Fruit fly (Drosophila melanogaster) S2 (cell line): ENCODE measurements around the gene lqfR.

Experiments used
- CG8478 ChIP-seq: fragments of >200 bp; optimal IDR thresholded peaks from 2 replicates; lab custom pipeline; 2018
- CTCF ChIP-seq, 2 experiments: fragments of >200 bp; optimal IDR thresholded peaks; 2 replicates each; lab custom pipeline; 2018

- TF ChIP-seq CTCF (optimal IDR thresholded peaks at IDR 0.05; lab: Kevin White, UChicago) (no peak), CG8478 (no peak)
These were observed 10.9 kb upstream of the lqfR start for dm6 chr3R:22400246-22400645.
